Worm (Caenorhabditis elegans) whole organism, L4 larva: Measurements from ENCODE around the gene flp-7.

Source experiments
- F10B5.3 ChIP-seq: sonication (generic microtip); optimal IDR thresholded peaks from 2 replicates; lab custom pipeline; 2016; ENCODE audit warnings: mild to moderate bottlenecking, missing genetic modification characterization, missing compliant biosample characterization
- ama-1 ChIP-seq: fragments of 150-350 bp; optimal IDR thresholded peaks from 2 replicates; lab custom pipeline; 2014; ENCODE audit warnings: inconsistent platforms, mixed read lengths
- daf-12 ChIP-seq: fragments of 150-350 bp; optimal IDR thresholded peaks from 2 replicates; lab custom pipeline; 2014; ENCODE audit warnings: missing biosample characterization, missing genetic modification reagents, missing genetic modification characterization
- lin-39 ChIP-seq: fragments of 150-350 bp; optimal IDR thresholded peaks from 2 replicates; lab custom pipeline; 2014; ENCODE audit warnings: missing biosample characterization, missing genetic modification reagents, missing genetic modification characterization
- mdl-1 ChIP-seq, 2 experiments: fragments of 150-350 bp in 1 of 2; sonication (generic microtip) in 1 of 2; optimal IDR thresholded peaks; 2 replicates each; lab custom pipeline; 2014 to 2017; ENCODE audit warnings: missing biosample characterization in 2 of 2, missing genetic modification characterization in 2 of 2
- nhr-28 ChIP-seq: fragments of 150-350 bp; optimal IDR thresholded peaks from 2 replicates; lab custom pipeline; 2014; ENCODE audit warnings: missing biosample characterization, missing genetic modification characterization
- skn-1 ChIP-seq: fragments of 150-350 bp; optimal IDR thresholded peaks from 2 replicates; lab custom pipeline; 2014; ENCODE audit warnings: missing biosample characterization, missing genetic modification characterization
- snpc-1.2 ChIP-seq: fragments of 200-800 bp; sonication (Bioruptor generic); IDR thresholded peaks from 2 replicates; pipeline ENCODE4 v1.3.6; 2022; ENCODE audit warnings: missing genetic modification reagents, missing genetic modification characterization, missing compliant biosample characterization

- TF ChIP-seq nhr-28 (no peak), lin-39 (tag; lab: Kevin White, UChicago) (no peak), snpc-1.2 (GFP tag; lab: Robert Waterston, UW) (no peak), mdl-1 (tag; optimal IDR thresholded peaks at IDR 0.05; lab: Kevin White, UChicago) (no peak), daf-12 (no peak), skn-1 (tag; lab: Kevin White, UChicago) (no peak), F10B5.3 (tag; lab: Kevin White, UChicago) (no peak), ama-1 (no peak)
These were observed 11.4 kb downstream of the flp-7 start, which contains the start of gene tbc-16 for ce11 chrX:5897038-5897437.
